Worm (Caenorhabditis elegans) whole organism, late embryonic: ENCODE data around the gene cut-6.

ENCODE experiments used
- C08G9.2 ChIP-seq: sonication (generic microtip); optimal IDR thresholded peaks from 2 replicates; lab custom pipeline; 2016; ENCODE audit warnings: mild to moderate bottlenecking, missing genetic modification characterization, moderate library complexity, missing compliant biosample characterization
- F13H6.1 ChIP-seq: sonication (generic microtip); optimal IDR thresholded peaks from 2 replicates; lab custom pipeline; 2016; ENCODE audit warnings: missing genetic modification characterization, missing compliant biosample characterization
- K02D7.2 ChIP-seq: sonication (generic microtip); optimal IDR thresholded peaks from 2 replicates; lab custom pipeline; 2017; ENCODE audit warnings: mild to moderate bottlenecking, missing genetic modification characterization, missing compliant biosample characterization
- T23F11.4 ChIP-seq: fragments of 200-800 bp; sonication (Bioruptor generic); optimal IDR thresholded peaks from 2 replicates; lab custom pipeline; 2018; ENCODE audit warnings: mild to moderate bottlenecking, missing genetic modification characterization, missing compliant biosample characterization
- Y22D7AL.16 ChIP-seq: sonication (generic microtip); optimal IDR thresholded peaks from 2 replicates; lab custom pipeline; 2016; ENCODE audit warnings: missing genetic modification characterization, missing compliant biosample characterization
- ama-1 ChIP-seq: fragments of 150-350 bp; optimal IDR thresholded peaks from 2 replicates; lab custom pipeline; 2014
- ceh-19 ChIP-seq: fragments of 200-800 bp; sonication (Bioruptor generic); optimal IDR thresholded peaks from 2 replicates; lab custom pipeline; 2018; ENCODE audit warnings: mild to moderate bottlenecking, missing genetic modification characterization, missing compliant biosample characterization
- ceh-24 ChIP-seq: sonication (generic microtip); optimal IDR thresholded peaks from 2 replicates; lab custom pipeline; 2016; ENCODE audit warnings: mild to moderate bottlenecking, missing genetic modification characterization, missing compliant biosample characterization
- ceh-30 ChIP-seq: fragments of 150-350 bp; optimal IDR thresholded peaks from 2 replicates; lab custom pipeline; 2014; ENCODE audit warnings: missing biosample characterization, missing genetic modification characterization
- ceh-31 ChIP-seq: sonication (generic microtip); optimal IDR thresholded peaks from 2 replicates; lab custom pipeline; 2016; ENCODE audit warnings: missing genetic modification characterization, missing compliant biosample characterization
- ceh-45 ChIP-seq: fragments of 200-800 bp; sonication (Bioruptor generic); IDR thresholded peaks from 2 replicates; pipeline ENCODE4 v1.3.6; 2022; ENCODE audit warnings: missing genetic modification reagents, missing genetic modification characterization, missing compliant biosample characterization
- ceh-6 ChIP-seq: fragments of 200-800 bp; sonication (Bioruptor generic); optimal IDR thresholded peaks from 2 replicates; lab custom pipeline; 2018; ENCODE audit warnings: mild to moderate bottlenecking, missing genetic modification characterization, missing compliant biosample characterization
- ceh-9 ChIP-seq: sonication (generic microtip); optimal IDR thresholded peaks from 2 replicates; lab custom pipeline; 2016; ENCODE audit warnings: mild to moderate bottlenecking, missing genetic modification characterization, inconsistent platforms, missing compliant biosample characterization
- che-1 ChIP-seq: sonication (generic microtip); optimal IDR thresholded peaks from 2 replicates; lab custom pipeline; 2016; ENCODE audit warnings: mild to moderate bottlenecking, missing genetic modification characterization, missing compliant biosample characterization
- dve-1 ChIP-seq: sonication (generic microtip); optimal IDR thresholded peaks from 2 replicates; lab custom pipeline; 2017; ENCODE audit warnings: antibody characterized with exemption, mild to moderate bottlenecking, missing genetic modification characterization, missing compliant biosample characterization
- elt-4 ChIP-seq: sonication (generic microtip); optimal IDR thresholded peaks from 2 replicates; lab custom pipeline; 2016; ENCODE audit warnings: missing genetic modification characterization, missing compliant biosample characterization
- fkh-6 ChIP-seq: sonication (generic microtip); optimal IDR thresholded peaks from 2 replicates; lab custom pipeline; 2016; ENCODE audit warnings: missing genetic modification characterization, missing compliant biosample characterization
- hlh-13 ChIP-seq: fragments of 200-800 bp; sonication (Bioruptor generic); optimal IDR thresholded peaks from 2 replicates; lab custom pipeline; 2018; ENCODE audit warnings: mild to moderate bottlenecking, missing genetic modification characterization, missing compliant biosample characterization
- hlh-15 ChIP-seq: sonication (generic microtip); optimal IDR thresholded peaks from 2 replicates; lab custom pipeline; 2016; ENCODE audit warnings: missing genetic modification characterization, missing compliant biosample characterization
- hlh-30 ChIP-seq: sonication (generic microtip); optimal IDR thresholded peaks from 2 replicates; lab custom pipeline; 2017; ENCODE audit warnings: antibody characterized with exemption, missing genetic modification characterization, missing compliant biosample characterization; ENCODE audit not compliant: insufficient read depth
- hlh-6 ChIP-seq: sonication (generic microtip); optimal IDR thresholded peaks from 2 replicates; lab custom pipeline; 2016; ENCODE audit warnings: missing genotype, missing genetic modification characterization, missing compliant biosample characterization
- hlh-8 ChIP-seq: sonication (generic microtip); optimal IDR thresholded peaks from 2 replicates; lab custom pipeline; 2016; ENCODE audit warnings: missing genotype, missing genetic modification characterization, missing compliant biosample characterization
- madf-2 ChIP-seq: sonication (generic microtip); optimal IDR thresholded peaks from 2 replicates; lab custom pipeline; 2017; ENCODE audit warnings: missing genetic modification characterization, missing compliant biosample characterization
- nhr-232 ChIP-seq: sonication (generic microtip); optimal IDR thresholded peaks from 2 replicates; lab custom pipeline; 2016; ENCODE audit warnings: missing genetic modification characterization, missing compliant biosample characterization
- odd-2 ChIP-seq: sonication (generic microtip); optimal IDR thresholded peaks from 2 replicates; lab custom pipeline; 2017; ENCODE audit warnings: antibody characterized with exemption, mild to moderate bottlenecking, missing genetic modification characterization, missing compliant biosample characterization
- pag-3 ChIP-seq: sonication (generic microtip); optimal IDR thresholded peaks from 2 replicates; lab custom pipeline; 2016; ENCODE audit warnings: missing compliant biosample characterization, missing genetic modification characterization, borderline replicate concordance
- pha-2 ChIP-seq: sonication (generic microtip); optimal IDR thresholded peaks from 2 replicates; lab custom pipeline; 2017; ENCODE audit warnings: mild to moderate bottlenecking, missing genetic modification characterization, missing compliant biosample characterization
- pros-1 ChIP-seq: fragments of 150-350 bp; optimal IDR thresholded peaks from 2 replicates; lab custom pipeline; 2014; ENCODE audit warnings: missing biosample characterization, missing genetic modification reagents, missing genetic modification characterization
- ref-2 ChIP-seq: sonication (generic microtip); optimal IDR thresholded peaks from 2 replicates; lab custom pipeline; 2016; ENCODE audit warnings: missing genetic modification characterization, missing compliant biosample characterization
- rnt-1 ChIP-seq: sonication (generic microtip); optimal IDR thresholded peaks from 2 replicates; lab custom pipeline; 2016; ENCODE audit warnings: missing genetic modification characterization, missing compliant biosample characterization
- sox-2 ChIP-seq: fragments of 200-800 bp; sonication (Bioruptor generic); IDR thresholded peaks from 2 replicates; pipeline ENCODE4 v1.3.6; 2022; ENCODE audit warnings: missing genetic modification reagents, missing genetic modification characterization, missing compliant biosample characterization
- syd-9 ChIP-seq: sonication (generic microtip); optimal IDR thresholded peaks from 2 replicates; lab custom pipeline; 2016; ENCODE audit warnings: mild to moderate bottlenecking, missing genetic modification characterization, moderate library complexity, missing compliant biosample characterization
- tbx-7 ChIP-seq: sonication (generic microtip); optimal IDR thresholded peaks from 2 replicates; lab custom pipeline; 2016; ENCODE audit warnings: missing genotype, missing genetic modification characterization, missing compliant biosample characterization
- unc-42 ChIP-seq: sonication (generic microtip); optimal IDR thresholded peaks from 2 replicates; lab custom pipeline; 2016; ENCODE audit warnings: missing genotype, missing genetic modification characterization, missing compliant biosample characterization
- unc-55 ChIP-seq: sonication (generic microtip); optimal IDR thresholded peaks from 2 replicates; lab custom pipeline; 2017; ENCODE audit warnings: missing biosample characterization, missing genetic modification reagents, missing genetic modification characterization
- unc-86 ChIP-seq: sonication (generic microtip); optimal IDR thresholded peaks from 2 replicates; lab custom pipeline; 2016; ENCODE audit warnings: missing genetic modification characterization, missing compliant biosample characterization
- zip-5 ChIP-seq: sonication (generic microtip); optimal IDR thresholded peaks from 2 replicates; lab custom pipeline; 2016; ENCODE audit warnings: missing genetic modification characterization, missing compliant biosample characterization
- ztf-16 ChIP-seq: sonication (generic microtip); optimal IDR thresholded peaks from 2 replicates; lab custom pipeline; 2017; ENCODE audit warnings: missing genetic modification characterization, missing compliant biosample characterization

The cut-6 gene

ce11 chrIII:10870161-10870560 is 41.1 kb upstream of the cut-6 start:
- TF ChIP-seq ref-2 (tag; lab: Kevin White, UChicago), result no peak
- no peak for TF ChIP-seq zip-5
- TF ChIP-seq Y22D7AL.16 (tag; lab: Kevin White, UChicago), result no peak
- TF ChIP-seq elt-4 (tag; lab: Kevin White, UChicago), result no peak
- no peak for TF ChIP-seq hlh-30
- TF ChIP-seq hlh-6 (tag; lab: Kevin White, UChicago), result no peak
- TF ChIP-seq unc-86, result no peak
- no peak for TF ChIP-seq fkh-6
- TF ChIP-seq F13H6.1 (tag; lab: Kevin White, UChicago), result no peak
- TF ChIP-seq hlh-15 (tag; lab: Kevin White, UChicago), result no peak
- no peak for TF ChIP-seq ceh-19 (GFP tag; lab: Kevin White, UChicago)
- no peak for TF ChIP-seq pros-1
- TF ChIP-seq ceh-24 (tag; lab: Kevin White, UChicago), result no peak
- no peak for TF ChIP-seq ceh-6
- TF ChIP-seq C08G9.2 (tag; lab: Kevin White, UChicago), result no peak

DNA sequence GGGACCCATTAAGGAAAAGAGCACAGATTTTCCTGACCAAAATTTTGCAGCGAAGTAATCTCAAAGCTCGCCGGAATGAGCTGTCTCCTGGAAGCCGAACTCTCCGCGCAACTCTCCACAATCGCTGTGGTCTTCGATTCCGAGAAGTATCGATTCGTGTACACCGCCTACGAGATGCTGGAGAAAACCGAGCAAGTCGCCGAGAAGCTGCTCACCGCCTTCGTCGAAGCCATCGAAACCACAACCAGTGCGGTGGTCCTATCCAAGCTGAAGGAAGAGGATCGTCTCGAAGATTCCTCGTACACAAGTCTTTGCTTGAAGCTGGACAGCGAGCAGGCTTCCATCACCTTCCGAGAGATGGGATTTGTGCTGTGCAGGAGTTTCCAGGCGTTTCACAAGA is 40.4 kb upstream of the cut-6 start:
- TF ChIP-seq ceh-19 (GFP tag; lab: Kevin White, UChicago) (no peak), che-1 (no peak), hlh-13 (GFP tag; lab: Kevin White, UChicago) (no peak), nhr-232 (tag; lab: Kevin White, UChicago) (no peak), ceh-45 (GFP tag; lab: Robert Waterston, UW) (no peak), hlh-30 (no peak), Y22D7AL.16 (tag; lab: Kevin White, UChicago) (no peak), hlh-8 (tag; lab: Kevin White, UChicago) (no peak), ztf-16 (tag; lab: Kevin White, UChicago) (no peak), ceh-24 (tag; lab: Kevin White, UChicago) (no peak), T23F11.4 (no peak), dve-1 (no peak)

- TF ChIP-seq ceh-19 (GFP tag; lab: Kevin White, UChicago) (no peak), tbx-7 (tag; lab: Kevin White, UChicago) (no peak), ama-1 (lab: Kevin White, UChicago) (no peak), pag-3 (tag; lab: Kevin White, UChicago) (no peak), ceh-30 (tag; lab: Kevin White, UChicago) (no peak), sox-2 (GFP tag; lab: Robert Waterston, UW) (no peak), che-1 (no peak), ceh-9 (tag; lab: Kevin White, UChicago) (no peak), pha-2 (no peak), ref-2 (tag; lab: Kevin White, UChicago) (no peak), syd-9 (tag; lab: Kevin White, UChicago) (no peak), rnt-1 (no peak), K02D7.2 (tag; lab: Kevin White, UChicago) (no peak), madf-2 (tag; lab: Kevin White, UChicago) (no peak)
- TF ChIP-seq, all 69 proteins: peak for 0
These were observed 36.1 kb upstream of the cut-6 start, which contains the start of gene C44B9.2 for ce11 chrIII:10875132-10875531. TSS of gene C44B9.2 (plus strand) at chrIII:10875432.

ce11 chrIII:10877542-10877941 is 33.7 kb upstream of the cut-6 start:
- no peak for TF ChIP-seq hlh-15 (tag; lab: Kevin White, UChicago)
- no peak for TF ChIP-seq C08G9.2 (tag; lab: Kevin White, UChicago)
- TF ChIP-seq ceh-19 (GFP tag; lab: Kevin White, UChicago), result no peak
- no peak for TF ChIP-seq unc-55 (GFP tag; lab: Kevin White, UChicago)
- no peak for TF ChIP-seq ceh-31 (tag; lab: Kevin White, UChicago)
- no peak for TF ChIP-seq ceh-30 (tag; lab: Kevin White, UChicago)
- TF ChIP-seq T23F11.4, result no peak
- no peak for TF ChIP-seq ceh-6
- TF ChIP-seq ref-2 (tag; lab: Kevin White, UChicago), result no peak
- no peak for TF ChIP-seq unc-42 (tag; lab: Kevin White, UChicago)
- no peak for TF ChIP-seq odd-2 (tag; lab: Kevin White, UChicago)
